Worm (Caenorhabditis elegans) whole organism, late embryonic: Measurements from ENCODE around the gene T10D4.14.

ENCODE experiments used
- F13H6.1 ChIP-seq: sonication (generic microtip); optimal IDR thresholded peaks from 2 replicates; lab custom pipeline; 2016; ENCODE audit warnings: missing genetic modification characterization, missing compliant biosample characterization
- Y22D7AL.16 ChIP-seq: sonication (generic microtip); optimal IDR thresholded peaks from 2 replicates; lab custom pipeline; 2016; ENCODE audit warnings: missing genetic modification characterization, missing compliant biosample characterization
- ceh-30 ChIP-seq: fragments of 150-350 bp; optimal IDR thresholded peaks from 2 replicates; lab custom pipeline; 2014; ENCODE audit warnings: missing biosample characterization, missing genetic modification characterization
- ceh-45 ChIP-seq: fragments of 200-800 bp; sonication (Bioruptor generic); IDR thresholded peaks from 2 replicates; pipeline ENCODE4 v1.3.6; 2022; ENCODE audit warnings: missing genetic modification reagents, missing genetic modification characterization, missing compliant biosample characterization
- che-1 ChIP-seq: sonication (generic microtip); optimal IDR thresholded peaks from 2 replicates; lab custom pipeline; 2016; ENCODE audit warnings: mild to moderate bottlenecking, missing genetic modification characterization, missing compliant biosample characterization
- elt-2 ChIP-seq: sonication (generic microtip); optimal IDR thresholded peaks from 2 replicates; lab custom pipeline; 2016; ENCODE audit warnings: missing genetic modification reagents, missing genetic modification characterization, missing compliant biosample characterization
- fkh-10 ChIP-seq: fragments of 150-350 bp; optimal IDR thresholded peaks from 2 replicates; lab custom pipeline; 2014; ENCODE audit warnings: missing biosample characterization, missing genetic modification reagents, missing genetic modification characterization
- hlh-15 ChIP-seq: sonication (generic microtip); optimal IDR thresholded peaks from 2 replicates; lab custom pipeline; 2016; ENCODE audit warnings: missing genetic modification characterization, missing compliant biosample characterization
- hlh-30 ChIP-seq: sonication (generic microtip); optimal IDR thresholded peaks from 2 replicates; lab custom pipeline; 2017; ENCODE audit warnings: antibody characterized with exemption, missing genetic modification characterization, missing compliant biosample characterization; ENCODE audit not compliant: insufficient read depth
- mec-3 ChIP-seq: sonication (generic microtip); optimal IDR thresholded peaks from 2 replicates; lab custom pipeline; 2016; ENCODE audit warnings: borderline replicate concordance, missing genetic modification characterization, missing compliant biosample characterization
- pha-2 ChIP-seq: sonication (generic microtip); optimal IDR thresholded peaks from 2 replicates; lab custom pipeline; 2017; ENCODE audit warnings: mild to moderate bottlenecking, missing genetic modification characterization, missing compliant biosample characterization
- pha-4 ChIP-seq: fragments of 150-350 bp; optimal IDR thresholded peaks from 2 replicates; lab custom pipeline; 2018; ENCODE audit warnings: missing biosample characterization, missing genetic modification reagents, missing genetic modification characterization
- syd-9 ChIP-seq: sonication (generic microtip); optimal IDR thresholded peaks from 2 replicates; lab custom pipeline; 2016; ENCODE audit warnings: mild to moderate bottlenecking, missing genetic modification characterization, moderate library complexity, missing compliant biosample characterization
- tbx-7 ChIP-seq: sonication (generic microtip); optimal IDR thresholded peaks from 2 replicates; lab custom pipeline; 2016; ENCODE audit warnings: missing genotype, missing genetic modification characterization, missing compliant biosample characterization
- unc-55 ChIP-seq: sonication (generic microtip); optimal IDR thresholded peaks from 2 replicates; lab custom pipeline; 2017; ENCODE audit warnings: missing biosample characterization, missing genetic modification reagents, missing genetic modification characterization
- ztf-16 ChIP-seq: sonication (generic microtip); optimal IDR thresholded peaks from 2 replicates; lab custom pipeline; 2017; ENCODE audit warnings: missing genetic modification characterization, missing compliant biosample characterization

Gene T10D4.14

DNA sequence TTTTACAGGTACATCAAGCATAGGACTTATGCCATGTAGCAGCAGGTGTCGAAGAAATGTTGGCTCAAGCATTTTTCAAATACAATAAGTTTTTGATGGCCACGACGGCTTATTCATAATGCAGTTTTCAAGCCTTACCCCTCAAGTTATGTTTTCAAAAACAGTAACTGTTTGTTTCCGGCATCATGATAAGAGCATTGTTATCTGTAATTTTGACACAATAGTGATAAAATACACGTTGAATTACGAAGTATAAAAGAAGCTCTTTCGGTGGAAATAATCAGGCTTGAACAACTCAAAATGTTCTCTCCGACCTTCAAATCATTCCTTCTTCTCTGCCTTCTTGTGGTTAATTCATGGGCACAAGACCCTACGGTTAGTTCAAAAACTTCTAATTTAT, 49.5 kb downstream of the T10D4.14 start, which contains the start of gene clec-121:
clec-121 (plus strand) TSS at position 301 of the 400 bp plus-strand sequence.
- TF ChIP-seq elt-2 (tag; lab: Kevin White, UChicago), result no peak
- TF ChIP-seq mec-3, result no peak
- no peak for TF ChIP-seq ztf-16 (tag; lab: Kevin White, UChicago)
- no peak for TF ChIP-seq F13H6.1 (tag; lab: Kevin White, UChicago)
- TF ChIP-seq unc-55, result no peak
- TF ChIP-seq pha-2 (tag; lab: Kevin White, UChicago), result no peak
- no peak for TF ChIP-seq Y22D7AL.16 (tag; lab: Kevin White, UChicago)
- TF ChIP-seq pha-4, result no peak
- no peak for TF ChIP-seq che-1 (tag; lab: Kevin White, UChicago)
- TF ChIP-seq tbx-7, result no peak
- no peak for TF ChIP-seq fkh-10 (GFP tag; lab: Kevin White, UChicago)
- no peak for TF ChIP-seq syd-9
- TF ChIP-seq ceh-45 (GFP tag; lab: Robert Waterston, UW), result no peak
- TF ChIP-seq hlh-15 (tag; lab: Kevin White, UChicago), result no peak
- TF ChIP-seq ceh-30 (tag; lab: Kevin White, UChicago), result no peak
- no peak for TF ChIP-seq hlh-30
